Worm (Caenorhabditis elegans) whole organism, mixed stage, embryonic: Measurements from ENCODE around the gene vha-1.

Experiments used
- blmp-1 ChIP-seq: fragments of 150-350 bp; optimal IDR thresholded peaks from 2 replicates; lab custom pipeline; 2014; ENCODE audit warnings: missing biosample characterization, missing genetic modification characterization
- elt-1 ChIP-seq: sonication (generic microtip); optimal IDR thresholded peaks from 2 replicates; lab custom pipeline; 2017; ENCODE audit warnings: missing genetic modification characterization, mild to moderate bottlenecking, missing compliant biosample characterization, antibody characterized with exemption, moderate library complexity, borderline replicate concordance; ENCODE audit not compliant: insufficient read depth
- elt-3 ChIP-seq: fragments of 150-350 bp; optimal IDR thresholded peaks from 2 replicates; lab custom pipeline; 2014; ENCODE audit warnings: missing biosample characterization, missing genetic modification characterization
- lin-13 ChIP-seq: fragments of 150-350 bp; optimal IDR thresholded peaks from 2 replicates; lab custom pipeline; 2014; ENCODE audit warnings: missing biosample characterization, missing genetic modification characterization
- mab-5 ChIP-seq: fragments of 150-350 bp; optimal IDR thresholded peaks from 2 replicates; lab custom pipeline; 2014; ENCODE audit warnings: missing biosample characterization, missing genetic modification characterization
- snpc-4 ChIP-seq: fragments of 150-350 bp; optimal IDR thresholded peaks from 2 replicates; lab custom pipeline; 2014; ENCODE audit warnings: missing biosample characterization, missing genetic modification characterization
- unc-62 ChIP-seq: fragments of 150-350 bp; optimal IDR thresholded peaks from 2 replicates; lab custom pipeline; 2014; ENCODE audit warnings: missing biosample characterization, missing genetic modification reagents, missing genetic modification characterization

DNA sequence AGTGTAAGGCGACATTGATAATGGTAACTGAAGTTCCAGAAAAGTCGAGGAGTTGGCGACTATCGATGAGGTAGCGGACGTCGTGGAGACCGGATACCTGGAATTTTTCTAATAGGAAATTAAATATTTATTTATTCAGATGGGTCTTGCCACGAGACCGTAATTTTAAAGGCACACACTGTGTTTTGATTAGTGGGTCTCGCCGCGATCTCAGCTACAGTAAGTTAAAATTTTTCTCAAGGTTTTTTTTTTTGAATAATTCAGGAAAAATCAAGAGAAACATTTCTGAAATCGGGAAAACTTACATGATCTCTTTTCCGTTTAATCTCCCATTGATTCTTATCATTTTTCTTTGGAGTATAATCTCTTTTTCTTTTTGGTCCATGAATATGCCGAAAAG, 2.0 kb upstream of the vha-1 start:
- TF ChIP-seq elt-3 (tag; lab: Kevin White, UChicago) (no peak), lin-13 (tag; lab: Kevin White, UChicago) (no peak), snpc-4 (tag; lab: Kevin White, UChicago) (no peak), mab-5 (tag; lab: Kevin White, UChicago) (no peak), elt-1 (tag; lab: Kevin White, UChicago) (no peak), unc-62 (GFP tag; lab: Kevin White, UChicago) (no peak), blmp-1 (tag; lab: Kevin White, UChicago) (no peak)
